Fruit fly (Drosophila melanogaster) whole organism, embryonic: Measurements from ENCODE around the gene CG5157.

Experiments used
- Bteb2 ChIP-seq: fragments of 200-800 bp; sonication (Bioruptor generic); optimal IDR thresholded peaks from 2 replicates; lab custom pipeline; 2016; ENCODE audit warnings: missing biosample characterization, missing genetic modification characterization
- CG10654 ChIP-seq: fragments of 200-800 bp; sonication (Bioruptor generic); optimal IDR thresholded peaks from 2 replicates; lab custom pipeline; 2016; ENCODE audit warnings: missing biosample characterization, missing genetic modification characterization
- CG11504 ChIP-seq: fragments of 200-800 bp; sonication (Bioruptor generic); optimal IDR thresholded peaks from 3 replicates; lab custom pipeline; 2019; ENCODE audit warnings: missing biosample characterization, mild to moderate bottlenecking, missing genetic modification characterization, moderate library complexity
- CG11696 ChIP-seq: fragments of 200-800 bp; sonication (Bioruptor generic); IDR thresholded peaks from 2 replicates; pipeline ENCODE4 v1.3.6; 2022; ENCODE audit warnings: missing biosample characterization, missing genetic modification characterization
- CG13296 ChIP-seq: fragments of 200-800 bp; sonication (Bioruptor generic); optimal IDR thresholded peaks from 3 replicates; lab custom pipeline; 2018; ENCODE audit warnings: missing biosample characterization, mild to moderate bottlenecking, missing genetic modification characterization
- CG14667 ChIP-seq: fragments of 200-800 bp; sonication (Bioruptor generic); IDR thresholded peaks from 2 replicates; pipeline ENCODE4 v1.3.6; 2022; ENCODE audit warnings: missing biosample characterization, missing genetic modification characterization
- CG1529 ChIP-seq: fragments of 200-800 bp; sonication (Bioruptor generic); optimal IDR thresholded peaks from 3 replicates; lab custom pipeline; 2018; ENCODE audit warnings: missing biosample characterization, missing genetic modification characterization
- CG2678 ChIP-seq: fragments of 200-800 bp; sonication (Bioruptor generic); optimal IDR thresholded peaks from 3 replicates; lab custom pipeline; 2019; ENCODE audit warnings: missing biosample characterization, mild to moderate bottlenecking, missing genetic modification characterization, moderate library complexity
- CG2889 ChIP-seq: fragments of 200-800 bp; sonication (Bioruptor generic); IDR thresholded peaks from 3 replicates; pipeline ENCODE4 v1.3.6; 2022; ENCODE audit warnings: missing biosample characterization, missing genetic modification characterization
- CG34224 ChIP-seq: fragments of 200-800 bp; sonication (Bioruptor generic); IDR thresholded peaks from 3 replicates; pipeline ENCODE4 v1.3.6; 2022; ENCODE audit warnings: missing biosample characterization, missing genetic modification characterization; ENCODE audit not compliant: partially characterized antibody
- CG3838 ChIP-seq: fragments of 200-800 bp; sonication (Bioruptor generic); optimal IDR thresholded peaks from 3 replicates; lab custom pipeline; 2016; ENCODE audit warnings: missing biosample characterization, missing genetic modification characterization
- CG4404 ChIP-seq: fragments of 200-800 bp; sonication (Bioruptor generic); IDR thresholded peaks from 2 replicates; pipeline ENCODE4 v1.3.6; 2022; ENCODE audit warnings: missing biosample characterization, missing genetic modification characterization
- CG6272 ChIP-seq: fragments of 200-800 bp; sonication (Bioruptor generic); IDR thresholded peaks from 2 replicates; pipeline ENCODE4 v1.3.6; 2022; ENCODE audit warnings: missing biosample characterization, missing genetic modification characterization
- CG6689 ChIP-seq: fragments of 200-800 bp; sonication (Bioruptor generic); IDR thresholded peaks from 2 replicates; pipeline ENCODE4 v1.3.6; 2022; ENCODE audit warnings: missing biosample characterization, missing genetic modification characterization
- CG7556 ChIP-seq: fragments of 200-800 bp; sonication (Bioruptor generic); optimal IDR thresholded peaks from 2 replicates; lab custom pipeline; 2017; ENCODE audit warnings: missing biosample characterization, mild to moderate bottlenecking, missing genetic modification characterization
- CG7839 ChIP-seq: fragments of 200-800 bp; sonication (Bioruptor generic); optimal IDR thresholded peaks from 3 replicates; lab custom pipeline; 2018; ENCODE audit warnings: missing biosample characterization, mild to moderate bottlenecking, missing genetic modification characterization, moderate library complexity
- CG8281 ChIP-seq: fragments of 200-800 bp; sonication (Bioruptor generic); optimal IDR thresholded peaks from 2 replicates; lab custom pipeline; 2018; ENCODE audit warnings: missing biosample characterization, mild to moderate bottlenecking, missing genetic modification characterization, moderate library complexity
- CoRest ChIP-seq: fragments of 200-800 bp; sonication (Bioruptor generic); optimal IDR thresholded peaks from 3 replicates; lab custom pipeline; 2018; ENCODE audit warnings: missing biosample characterization, mild to moderate bottlenecking, missing genetic modification characterization, moderate library complexity
- Deaf1 ChIP-seq: fragments of 200-800 bp; optimal IDR thresholded peaks from 3 replicates; lab custom pipeline; 2019; ENCODE audit warnings: missing biosample characterization, mild to moderate bottlenecking, missing genetic modification characterization, moderate library complexity
- Drgx ChIP-seq: fragments of 200-800 bp; sonication (Bioruptor generic); IDR thresholded peaks from 2 replicates; pipeline ENCODE4 v1.3.6; 2022; ENCODE audit warnings: missing biosample characterization, missing genetic modification characterization
- E2f1 ChIP-seq: fragments of 200-800 bp; sonication (Bioruptor generic); IDR thresholded peaks from 2 replicates; pipeline ENCODE4 v1.3.6; 2022; ENCODE audit warnings: missing biosample characterization, missing genetic modification characterization
- Hr51 ChIP-seq, 2 experiments: fragments of 200-800 bp; sonication (Bioruptor generic); optimal IDR thresholded peaks; 2 replicates in 1 of 2; 3 replicates in 1 of 2; lab custom pipeline; 2016 to 2018; ENCODE audit warnings: missing biosample characterization in 2 of 2, missing genetic modification characterization in 2 of 2, mild to moderate bottlenecking in 1 of 2, moderate library complexity in 1 of 2
- MESR4 ChIP-seq: fragments of 200-800 bp; sonication (Bioruptor generic); optimal IDR thresholded peaks from 2 replicates; lab custom pipeline; 2018; ENCODE audit warnings: missing biosample characterization, mild to moderate bottlenecking, missing genetic modification characterization, moderate library complexity
- Mad ChIP-seq: fragments of 200-800 bp; sonication (Bioruptor generic); optimal IDR thresholded peaks from 2 replicates; lab custom pipeline; 2016; ENCODE audit warnings: missing biosample characterization, missing genetic modification characterization
- Med ChIP-seq: fragments of 200-800 bp; sonication (Bioruptor generic); peaks from one replicate; lab custom pipeline; 2016; ENCODE audit warnings: missing biosample characterization, missing genetic modification characterization, mild to moderate bottlenecking, inconsistent platforms, moderate library complexity
- NC2α ChIP-seq: fragments of 200-800 bp; sonication (Bioruptor generic); optimal IDR thresholded peaks from 2 replicates; lab custom pipeline; 2016; ENCODE audit warnings: missing biosample characterization, missing genetic modification characterization
- Nf-YC ChIP-seq: fragments of 200-800 bp; optimal IDR thresholded peaks from 3 replicates; lab custom pipeline; 2019; ENCODE audit warnings: missing biosample characterization, mild to moderate bottlenecking, missing genetic modification characterization, moderate library complexity
- Ssrp ChIP-seq: fragments of 200-800 bp; sonication (Bioruptor generic); optimal IDR thresholded peaks from 2 replicates; lab custom pipeline; 2018; ENCODE audit warnings: missing biosample characterization, mild to moderate bottlenecking, missing genetic modification characterization, moderate library complexity
- Trl ChIP-seq, 3 experiments: fragments of >200 bp in 2 of 3; fragments of 200-800 bp in 1 of 3; sonication (Bioruptor generic) in 1 of 3; optimal IDR thresholded peaks; 2 replicates in 1 of 3; 3 replicates in 2 of 3; lab custom pipeline; 2016 to 2017; ENCODE audit warnings: missing biosample characterization in 1 of 3, missing genetic modification characterization in 1 of 3
- ase ChIP-seq: fragments of 200-800 bp; sonication (Bioruptor generic); IDR thresholded peaks from 3 replicates; pipeline ENCODE4 v1.3.6; 2022; ENCODE audit warnings: missing biosample characterization, missing genetic modification characterization
- bigmax ChIP-seq: fragments of 200-800 bp; sonication (Bioruptor generic); optimal IDR thresholded peaks from 2 replicates; lab custom pipeline; 2018; ENCODE audit warnings: missing biosample characterization, mild to moderate bottlenecking, missing genetic modification characterization
- bsh ChIP-seq, 2 experiments: fragments of 200-800 bp; sonication (Bioruptor generic); optimal IDR thresholded peaks; 2 replicates each; lab custom pipeline; 2017 to 2018; ENCODE audit warnings: mild to moderate bottlenecking in 2 of 2, missing biosample characterization in 2 of 2, missing genetic modification characterization in 2 of 2, moderate library complexity in 1 of 2
- corto ChIP-seq: fragments of 200-800 bp; sonication (Bioruptor generic); optimal IDR thresholded peaks from 2 replicates; lab custom pipeline; 2016; ENCODE audit warnings: missing biosample characterization, mild to moderate bottlenecking, missing genetic modification characterization, moderate library complexity
- crp ChIP-seq, 2 experiments: fragments of 200-800 bp; sonication (Bioruptor generic); optimal IDR thresholded peaks; 2 replicates in 1 of 2; 3 replicates in 1 of 2; lab custom pipeline; 2017; ENCODE audit warnings: missing biosample characterization in 2 of 2, missing genetic modification characterization in 2 of 2, mild to moderate bottlenecking in 1 of 2, moderate library complexity in 1 of 2
- dimm ChIP-seq: fragments of 200-800 bp; sonication (Bioruptor generic); IDR thresholded peaks from 2 replicates; pipeline ENCODE4 v1.3.6; 2022; ENCODE audit warnings: missing biosample characterization, missing genetic modification characterization
- gem ChIP-seq: fragments of 200-800 bp; sonication (Bioruptor generic); optimal IDR thresholded peaks from 2 replicates; lab custom pipeline; 2019; ENCODE audit warnings: missing biosample characterization, mild to moderate bottlenecking, missing genetic modification characterization, moderate library complexity
- grau ChIP-seq: fragments of 200-800 bp; optimal IDR thresholded peaks from 3 replicates; lab custom pipeline; 2019; ENCODE audit warnings: missing biosample characterization, mild to moderate bottlenecking, missing genetic modification characterization, moderate library complexity
- gsb ChIP-seq: fragments of 200-800 bp; sonication (Bioruptor generic); IDR thresholded peaks from 2 replicates; pipeline ENCODE4 v1.3.6; 2022; ENCODE audit warnings: missing biosample characterization, missing genetic modification characterization
- lab ChIP-seq: fragments of 200-800 bp; sonication (Bioruptor generic); optimal IDR thresholded peaks from 3 replicates; lab custom pipeline; 2017; ENCODE audit warnings: missing biosample characterization, missing genetic modification characterization, mild to moderate bottlenecking, moderate library complexity, missing genetic modification reagents
- lmd ChIP-seq: fragments of 200-800 bp; sonication (Bioruptor generic); IDR thresholded peaks from 2 replicates; pipeline ENCODE4 v1.3.6; 2022; ENCODE audit warnings: missing biosample characterization, missing genetic modification characterization
- nau ChIP-seq: fragments of 200-800 bp; sonication (Bioruptor generic); optimal IDR thresholded peaks from 3 replicates; lab custom pipeline; 2017; ENCODE audit warnings: missing biosample characterization, mild to moderate bottlenecking, missing genetic modification characterization, missing genetic modification reagents
- pros ChIP-seq: fragments of 200-800 bp; sonication (Bioruptor generic); optimal IDR thresholded peaks from 3 replicates; lab custom pipeline; 2019; ENCODE audit warnings: missing biosample characterization, mild to moderate bottlenecking, missing genetic modification characterization, moderate library complexity
- schlank ChIP-seq: fragments of 200-800 bp; sonication (Bioruptor generic); optimal IDR thresholded peaks from 2 replicates; lab custom pipeline; 2018; ENCODE audit warnings: missing biosample characterization, mild to moderate bottlenecking, missing genetic modification characterization
- sqz ChIP-seq: fragments of 200-800 bp; sonication (Bioruptor generic); optimal IDR thresholded peaks from 3 replicates; lab custom pipeline; 2018; ENCODE audit warnings: missing biosample characterization, mild to moderate bottlenecking, missing genetic modification characterization
- ssp ChIP-seq: fragments of 200-800 bp; sonication (Bioruptor generic); IDR thresholded peaks from 2 replicates; pipeline ENCODE4 v1.3.6; 2022; ENCODE audit warnings: missing biosample characterization, missing genetic modification characterization
- zfh2 ChIP-seq: fragments of 200-800 bp; sonication (Bioruptor generic); optimal IDR thresholded peaks from 2 replicates; lab custom pipeline; 2016; ENCODE audit warnings: missing biosample characterization, missing genetic modification characterization

CG5157 gene

dm6 chr3L:16177751-16178150, 40.1 kb upstream of the CG5157 start:
- TF ChIP-seq Deaf1 (tag; lab: Kevin White, UChicago): no peak
- TF ChIP-seq CG2889 (GFP tag; lab: Robert Waterston, UW): no peak
- no peak for TF ChIP-seq schlank (tag; lab: Kevin White, UChicago)
- no peak for TF ChIP-seq CG11696 (GFP tag; lab: Robert Waterston, UW)
- TF ChIP-seq CG34224: no peak
- TF ChIP-seq ssp (GFP tag; lab: Robert Waterston, UW): no peak
- TF ChIP-seq E2f1: no peak
- no peak for TF ChIP-seq CG6689 (GFP tag; lab: Robert Waterston, UW)
- TF ChIP-seq CG8281 (tag; lab: Kevin White, UChicago): no peak
- no peak for TF ChIP-seq CG3838 (GFP tag; lab: Kevin White, UChicago)
- no peak for TF ChIP-seq CG1529 (GFP tag; lab: Kevin White, UChicago)
- TF ChIP-seq nau: no peak
- no peak for TF ChIP-seq crp (GFP tag; optimal IDR thresholded peaks at IDR 0.05; lab: Kevin White, UChicago)
- TF ChIP-seq lmd: no peak

- TF ChIP-seq CG4404: no peak
- peak; percentile 8 for TF ChIP-seq Med (GFP tag; lab: Kevin White, UChicago)
- no peak for TF ChIP-seq zfh2 (GFP tag; lab: Kevin White, UChicago)
- TF ChIP-seq Trl (optimal IDR thresholded peaks at IDR 0.05; lab: Kevin White, UChicago): peak in 1 of 2 experiments; percentile 7
- no peak for TF ChIP-seq Trl (GFP tag; optimal IDR thresholded peaks at IDR 0.05; lab: Kevin White, UChicago)
- TF ChIP-seq bigmax (GFP tag; lab: Kevin White, UChicago): no peak
- TF ChIP-seq CG6272 (GFP tag; lab: Robert Waterston, UW): no peak
These were observed 39.6 kb upstream of the CG5157 start for dm6 chr3L:16177309-16177708.

dm6 chr3L:16176492-16176891, 38.8 kb upstream of the CG5157 start:
- peak in 1 of 2 experiments; percentile 7 for TF ChIP-seq Hr51 (GFP tag; optimal IDR thresholded peaks at IDR 0.05; lab: Kevin White, UChicago)
- no peak for TF ChIP-seq E2f1
- peak; percentile 18 for TF ChIP-seq grau (tag; lab: Kevin White, UChicago)
- TF ChIP-seq CoRest (tag; lab: Kevin White, UChicago): peak; percentile 2
- TF ChIP-seq gem (tag; lab: Kevin White, UChicago): peak; percentile 36
- no peak for TF ChIP-seq Bteb2 (GFP tag; lab: Kevin White, UChicago)
- TF ChIP-seq CG2678 (tag; lab: Kevin White, UChicago): peak; percentile 26
- TF ChIP-seq CG11504 (tag; lab: Kevin White, UChicago): peak; percentile 14
- peak; percentile 5 for TF ChIP-seq CG7556
- peak in 1 of 2 experiments; percentile 3 for TF ChIP-seq bsh (GFP tag; optimal IDR thresholded peaks at IDR 0.05; lab: Kevin White, UChicago)

dm6 chr3L:16175628-16176263, 38.1 kb upstream of the CG5157 start:
- TF ChIP-seq Mad (no peak), CG7839 (tag; lab: Kevin White, UChicago) (no peak), lab (GFP tag; lab: Kevin White, UChicago) (no peak), gsb (no peak), Nf-YC (no peak), CG14667 (GFP tag; lab: Robert Waterston, UW) (0 out of 2 replicates have a peak, but pooled peaks have one; percentile 14), pros (no peak), sqz (no peak), corto (GFP tag; lab: Kevin White, UChicago) (peak; percentile 83), CG2889 (GFP tag; lab: Robert Waterston, UW) (no peak), CG13296 (GFP tag; lab: Kevin White, UChicago) (no peak), CG10654 (no peak), MESR4 (GFP tag; lab: Kevin White, UChicago) (no peak), dimm (GFP tag; lab: Robert Waterston, UW) (no peak), NC2α (no peak), Ssrp (tag; lab: Kevin White, UChicago) (no peak), Drgx (GFP tag; lab: Robert Waterston, UW) (peak; percentile 51), ase (GFP tag; lab: Robert Waterston, UW) (no peak)
